Worm (Caenorhabditis elegans) whole organism, young adult: Measurements from ENCODE around the gene nhr-192.

Experiments
- T26A5.8 ChIP-seq: sonication (generic microtip); optimal IDR thresholded peaks from 2 replicates; lab custom pipeline; 2016; ENCODE audit warnings: missing genetic modification characterization, missing compliant biosample characterization
- Y56A3A.18 ChIP-seq: fragments of 200-800 bp; sonication (Bioruptor generic); IDR thresholded peaks from 2 replicates; pipeline ENCODE4 v1.3.6; 2022; ENCODE audit warnings: missing genetic modification reagents, missing genetic modification characterization, missing compliant biosample characterization
- akir-1 ChIP-seq: fragments of 200-800 bp; sonication (Bioruptor generic); optimal IDR thresholded peaks from 2 replicates; lab custom pipeline; 2018; ENCODE audit warnings: mild to moderate bottlenecking, missing genetic modification characterization, moderate library complexity, missing compliant biosample characterization
- attf-3 ChIP-seq: fragments of 200-800 bp; sonication (Bioruptor generic); conservative IDR thresholded peaks from 2 replicates; pipeline ENCODE4 v1.3.6; 2022; ENCODE audit warnings: missing genetic modification reagents, missing genetic modification characterization, missing compliant biosample characterization
- ccch-3 ChIP-seq: fragments of 200-800 bp; sonication (Bioruptor generic); optimal IDR thresholded peaks from 2 replicates; lab custom pipeline; 2018; ENCODE audit warnings: mild to moderate bottlenecking, missing genetic modification characterization, missing compliant biosample characterization
- ceh-91 ChIP-seq: fragments of 200-800 bp; sonication (Bioruptor generic); IDR thresholded peaks from 2 replicates; pipeline ENCODE4 v1.3.6; 2022; ENCODE audit warnings: missing genetic modification reagents, missing genetic modification characterization, missing compliant biosample characterization
- pha-4 ChIP-seq: fragments of 150-350 bp; sonication (generic microtip); optimal IDR thresholded peaks from 2 replicates; lab custom pipeline; 2014; ENCODE audit warnings: missing biosample characterization, missing genetic modification reagents, missing genetic modification characterization
- snpc-1.1 ChIP-seq: sonication (generic microtip); optimal IDR thresholded peaks from 2 replicates; lab custom pipeline; 2017; ENCODE audit warnings: missing genetic modification characterization, mild to moderate bottlenecking, missing compliant biosample characterization, antibody characterized with exemption, moderate library complexity, missing genotype, missing genetic modification reagents; ENCODE audit not compliant: insufficient read depth

ce11 chrV:10081636-10082035 lies 11.2 kb upstream of the nhr-192 start, which contains the start of gene nhr-205:
- TF ChIP-seq pha-4 (tag; lab: Kevin White, UChicago), result no peak
- no peak for TF ChIP-seq attf-3 (GFP tag; lab: Robert Waterston, UW)
- no peak for TF ChIP-seq ccch-3 (GFP tag; lab: Kevin White, UChicago)
- no peak for TF ChIP-seq ceh-91 (GFP tag; lab: Robert Waterston, UW)
- TF ChIP-seq snpc-1.1 (tag; lab: Kevin White, UChicago), result no peak
- no peak for TF ChIP-seq akir-1 (GFP tag; lab: Kevin White, UChicago)
- TF ChIP-seq Y56A3A.18 (GFP tag; lab: Robert Waterston, UW), result no peak
- no peak for TF ChIP-seq T26A5.8 (tag; lab: Kevin White, UChicago)
